Fruit fly (Drosophila melanogaster): ENCODE data around the gene CG12115.
A peak's percentile ranks its signal among the peaks of the same experiment; 100 is the strongest.

CG12115 gene

dm6 chrX:9148989-9149522 is 41.3 kb downstream of the CG12115 start, which contains the start of the genes fh and Bap111:
Gene fh (minus strand): TSS chrX:9149071.
Gene Bap111 (plus strand): TSS chrX:9149309.
- TF ChIP-seq Eip78C (GFP tag), result peak; percentile 64
- TF ChIP-seq Ets96B (tag; optimal IDR thresholded peaks at IDR 0.05), result no peak
- peak; percentile 4 for TF ChIP-seq topi (GFP tag; optimal IDR thresholded peaks at IDR 0.05)
- no peak for TF ChIP-seq acj6 (GFP tag; optimal IDR thresholded peaks at IDR 0.05)
- TF ChIP-seq ss (GFP tag; optimal IDR thresholded peaks at IDR 0.05), result no peak
- peak; percentile 6 for TF ChIP-seq lz (GFP tag; optimal IDR thresholded peaks at IDR 0.05)
- TF ChIP-seq esn (GFP tag; optimal IDR thresholded peaks at IDR 0.05), result peak; percentile 14

dm6 chrX:9142224-9142802 is 48.1 kb downstream of the CG12115 start, which contains the start of gene CG7065:
Gene CG7065 (plus strand): TSS chrX:9142493.
- peak; percentile 8 for TF ChIP-seq Sox14 (GFP tag; optimal IDR thresholded peaks at IDR 0.05)
- peak; percentile 27 for TF ChIP-seq Eip78C (GFP tag)
- TF ChIP-seq achi (GFP tag; optimal IDR thresholded peaks at IDR 0.05), result no peak
- TF ChIP-seq Ets21C (GFP tag; optimal IDR thresholded peaks at IDR 0.05), result no peak
- TF ChIP-seq CG10631 (GFP tag; optimal IDR thresholded peaks at IDR 0.05), result no peak
- peak; percentile 2 for TF ChIP-seq topi (GFP tag; optimal IDR thresholded peaks at IDR 0.05)

- TF ChIP-seq Hr4 (GFP tag; optimal IDR thresholded peaks at IDR 0.05) (peak; percentile 68), CG6163 (GFP tag; IDR thresholded peaks at IDR 0.05) (peak; percentile 90), Eip78C (GFP tag) (peak; percentile 96), CG32006 (GFP tag; optimal IDR thresholded peaks at IDR 0.05) (no peak), CG6854 (GFP tag; optimal IDR thresholded peaks at IDR 0.05) (no peak), lz (GFP tag; optimal IDR thresholded peaks at IDR 0.05) (peak; percentile 63), ss (GFP tag; optimal IDR thresholded peaks at IDR 0.05) (peak; percentile 74 to 85), Ets21C (GFP tag; optimal IDR thresholded peaks at IDR 0.05) (peak; percentile 56), pdm3 (GFP tag; optimal IDR thresholded peaks at IDR 0.05) (peak; percentile 82), CG10669 (GFP tag; optimal IDR thresholded peaks at IDR 0.05) (peak; percentile 85), achi (GFP tag; optimal IDR thresholded peaks at IDR 0.05) (peak; percentile 71), Blimp-1 (GFP tag; optimal IDR thresholded peaks at IDR 0.05) (peak; percentile 34), eg (GFP tag; IDR thresholded peaks at IDR 0.05) (peak; percentile 91), Ets96B (tag; optimal IDR thresholded peaks at IDR 0.05) (peak; percentile 70), CG34406 (GFP tag; optimal IDR thresholded peaks at IDR 0.05) (peak; percentile 50), CG3032 (tag; optimal IDR thresholded peaks at IDR 0.05) (peak; percentile 77), Sox14 (GFP tag; optimal IDR thresholded peaks at IDR 0.05) (peak; percentile 73), svp (GFP tag) (no peak), CG1621 (tag; optimal IDR thresholded peaks at IDR 0.05) (peak; percentile 79), CG31627 (GFP tag; optimal IDR thresholded peaks at IDR 0.05) (peak; percentile 64), acj6 (GFP tag; optimal IDR thresholded peaks at IDR 0.05) (peak; percentile 72), CG10631 (GFP tag; optimal IDR thresholded peaks at IDR 0.05) (no peak), Eip75B (GFP tag; optimal IDR thresholded peaks at IDR 0.05) (peak; percentile 75), Hr39 (GFP tag; optimal IDR thresholded peaks at IDR 0.05) (peak; percentile 73), esn (GFP tag; optimal IDR thresholded peaks at IDR 0.05) (peak; percentile 66), spab (GFP tag; optimal IDR thresholded peaks at IDR 0.05) (no peak), CG8119 (GFP tag; IDR thresholded peaks at IDR 0.05) (peak; percentile 81), CG6808 (GFP tag; optimal IDR thresholded peaks at IDR 0.05) (peak; percentile 85), CG8632 (GFP tag; optimal IDR thresholded peaks at IDR 0.05) (peak; percentile 43), topi (GFP tag; optimal IDR thresholded peaks at IDR 0.05) (peak; percentile 65), CG15336 (GFP tag; IDR thresholded peaks at IDR 0.05) (peak; percentile 72), dsx (GFP tag; optimal IDR thresholded peaks at IDR 0.05; ENCODE audit: poor library complexity, severe bottlenecking) (peak; percentile 75), CG6276 (GFP tag; optimal IDR thresholded peaks at IDR 0.05) (no peak), CG11294 (GFP tag; IDR thresholded peaks at IDR 0.05) (peak; percentile 77), Sox15 (GFP tag; optimal IDR thresholded peaks at IDR 0.05) (peak; percentile 38), net (GFP tag; optimal IDR thresholded peaks at IDR 0.05) (peak; percentile 74), Smox (GFP tag; optimal IDR thresholded peaks at IDR 0.05) (peak; percentile 57), Gug (GFP tag; IDR thresholded peaks at IDR 0.05) (peak; percentile 73), CG11762 (GFP tag; optimal IDR thresholded peaks at IDR 0.05; ENCODE audit: insufficient read depth) (peak; percentile 33), dac (GFP tag; optimal IDR thresholded peaks at IDR 0.05) (peak; percentile 14), Hr38 (GFP tag; optimal IDR thresholded peaks at IDR 0.05) (no peak), salr (GFP tag; optimal IDR thresholded peaks at IDR 0.05) (peak; percentile 26 to 69), CG3919 (GFP tag; optimal IDR thresholded peaks at IDR 0.05) (peak; percentile 82), CG7368 (GFP tag; optimal IDR thresholded peaks at IDR 0.05) (peak; percentile 80)
These were observed 49.2 kb downstream of the CG12115 start for dm6 chrX:9141219-9141618.

All from whole organism, prepupa.